Worm (Caenorhabditis elegans) whole organism, mixed stage, embryonic: ENCODE results near the gene Y57E12AL.1.

Source experiments
- lin-13 ChIP-seq: fragments of 150-350 bp; optimal IDR thresholded peaks from 2 replicates; lab custom pipeline; 2014; ENCODE audit warnings: missing biosample characterization, missing genetic modification characterization
- mab-5 ChIP-seq: fragments of 150-350 bp; optimal IDR thresholded peaks from 2 replicates; lab custom pipeline; 2014; ENCODE audit warnings: missing biosample characterization, missing genetic modification characterization
- nhr-28 ChIP-seq: fragments of 150-350 bp; optimal IDR thresholded peaks from 2 replicates; lab custom pipeline; 2014; ENCODE audit warnings: missing biosample characterization, missing genetic modification characterization
- pha-4 ChIP-seq: fragments of 150-350 bp; optimal IDR thresholded peaks from 2 replicates; lab custom pipeline; 2018; ENCODE audit warnings: missing biosample characterization, missing genetic modification reagents, missing genetic modification characterization
- snpc-4 ChIP-seq: fragments of 150-350 bp; optimal IDR thresholded peaks from 2 replicates; lab custom pipeline; 2014; ENCODE audit warnings: missing biosample characterization, missing genetic modification characterization
- unc-62 ChIP-seq: fragments of 150-350 bp; optimal IDR thresholded peaks from 2 replicates; lab custom pipeline; 2014; ENCODE audit warnings: missing biosample characterization, missing genetic modification reagents, missing genetic modification characterization

ce11 chrV:7060396-7060795 is at the start of gene Y57E12AL.1, which contains the start of gene Y57E12AL.6:
- TF ChIP-seq nhr-28 (tag; lab: Kevin White, UChicago), result no peak
- TF ChIP-seq unc-62, result peak; percentile 10
- TF ChIP-seq snpc-4, result no peak
- peak; percentile 80 for TF ChIP-seq lin-13 (tag; lab: Kevin White, UChicago)
- peak; percentile 23 for TF ChIP-seq pha-4 (tag; lab: Kevin White, UChicago)
- TF ChIP-seq mab-5, result no peak
